Worm (Caenorhabditis elegans): ENCODE measurements around the gene ckk-1.

DNA sequence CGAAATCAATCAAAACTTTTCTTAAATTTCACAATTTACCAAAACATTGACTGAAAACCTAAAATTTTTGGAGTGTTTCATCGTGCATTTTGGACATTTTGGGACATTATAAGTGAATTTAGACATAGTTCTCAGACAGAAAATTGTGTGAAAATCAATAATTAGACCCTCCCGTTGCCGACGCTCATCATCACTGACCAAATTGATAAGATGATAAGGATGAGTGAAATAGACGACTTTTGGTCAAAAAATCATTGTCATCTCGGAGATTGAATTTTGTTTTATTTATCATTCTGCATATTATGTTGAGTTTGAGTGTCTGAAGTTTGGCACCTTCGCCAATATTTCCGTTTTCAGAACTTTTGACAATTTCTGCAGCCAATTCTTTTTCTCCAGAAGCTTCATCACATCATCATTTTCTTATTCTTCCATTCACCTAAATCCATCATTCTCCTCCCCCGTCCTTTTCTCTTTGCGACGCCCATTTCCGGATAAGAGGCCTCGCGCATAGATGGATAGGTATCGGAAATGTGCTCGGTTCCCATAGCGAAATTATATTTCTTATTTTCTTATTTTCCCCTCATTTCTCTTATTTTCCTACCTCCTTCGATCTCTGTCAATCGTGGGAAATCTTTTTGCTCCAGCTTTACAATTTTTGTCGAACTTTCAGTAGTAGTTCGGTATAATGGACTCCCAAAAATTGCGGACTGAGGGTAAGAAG, 23.5 kb upstream of the ckk-1 start, which contains the start of gene bas-1:
- TF ChIP-seq lin-13 (GFP tag; optimal IDR thresholded peaks at IDR 0.05), result no peak
- no peak for TF ChIP-seq unc-62 (GFP tag; optimal IDR thresholded peaks at IDR 0.05)
- no peak for TF ChIP-seq nhr-21 (tag; optimal IDR thresholded peaks at IDR 0.05)

Measured in whole organism, L2 larva.